Worm (Caenorhabditis elegans) whole organism, midembryonic: ENCODE measurements around the gene frpr-18.

ENCODE experiments used
- T22C8.4 ChIP-seq: fragments of 200-800 bp; sonication (Bioruptor generic); IDR thresholded peaks from 2 replicates; pipeline ENCODE4 v1.3.6; 2022; ENCODE audit warnings: missing genetic modification characterization, missing compliant biosample characterization
- cog-1 ChIP-seq: sonication (generic microtip); optimal IDR thresholded peaks from 2 replicates; lab custom pipeline; 2016; ENCODE audit warnings: missing genetic modification characterization, missing compliant biosample characterization
- flt-1 ChIP-seq: fragments of 200-800 bp; sonication (Bioruptor generic); IDR thresholded peaks from 2 replicates; pipeline ENCODE4 v1.3.6; 2022; ENCODE audit warnings: missing genetic modification characterization, missing compliant biosample characterization
- klf-2 ChIP-seq: fragments of 200-800 bp; sonication (Bioruptor generic); conservative IDR thresholded peaks from 2 replicates; pipeline ENCODE4 v1.3.6; 2022; ENCODE audit warnings: missing genetic modification reagents, missing genetic modification characterization, missing compliant biosample characterization
- med-1 ChIP-seq: sonication (generic microtip); optimal IDR thresholded peaks from 2 replicates; lab custom pipeline; 2017; ENCODE audit warnings: missing genetic modification characterization, mild to moderate bottlenecking, missing compliant biosample characterization, antibody characterized with exemption, missing genetic modification reagents; ENCODE audit not compliant: insufficient read depth
- ref-1 ChIP-seq: fragments of 200-800 bp; sonication (Bioruptor generic); conservative IDR thresholded peaks from 2 replicates; pipeline ENCODE4 v1.3.6; 2022; ENCODE audit warnings: missing genetic modification reagents, missing genetic modification characterization, missing compliant biosample characterization
- tab-1 ChIP-seq: fragments of 200-800 bp; sonication (Bioruptor generic); IDR thresholded peaks from 2 replicates; pipeline ENCODE4 v1.3.6; 2022; ENCODE audit warnings: missing genetic modification characterization, missing compliant biosample characterization
- ztf-23 ChIP-seq: fragments of 200-800 bp; sonication (Bioruptor generic); IDR thresholded peaks from 2 replicates; pipeline ENCODE4 v1.3.6; 2022; ENCODE audit warnings: missing genetic modification reagents, missing genetic modification characterization, missing compliant biosample characterization
- ztf-29 ChIP-seq: fragments of 200-800 bp; sonication (Bioruptor generic); IDR thresholded peaks from 2 replicates; pipeline ENCODE4 v1.3.6; 2022; ENCODE audit warnings: missing genetic modification reagents, missing genetic modification characterization, missing compliant biosample characterization

Gene frpr-18

ce11 chrV:6870004-6870403 is at the start of gene frpr-18:
Gene frpr-18 (plus strand): TSS chrV:6870304.
- TF ChIP-seq tab-1 (GFP tag; lab: Robert Waterston, UW): no peak
- TF ChIP-seq cog-1: no peak
- TF ChIP-seq ref-1 (GFP tag; lab: Robert Waterston, UW): no peak
- no peak for TF ChIP-seq ztf-23 (GFP tag; lab: Robert Waterston, UW)
- no peak for TF ChIP-seq klf-2 (GFP tag; lab: Robert Waterston, UW)
- TF ChIP-seq med-1: no peak
- TF ChIP-seq flt-1: no peak
- TF ChIP-seq T22C8.4 (GFP tag; lab: Robert Waterston, UW): no peak
- TF ChIP-seq ztf-29 (GFP tag; lab: Robert Waterston, UW): no peak

ce11 chrV:6821509-6821908 is 48.6 kb upstream of the frpr-18 start, which contains the start of gene T15B7.8:
Gene T15B7.8 (plus strand): TSS chrV:6821809.
- TF ChIP-seq ztf-23 (GFP tag; lab: Robert Waterston, UW): no peak
- TF ChIP-seq flt-1: no peak
- TF ChIP-seq klf-2 (GFP tag; lab: Robert Waterston, UW): no peak
- TF ChIP-seq ztf-29 (GFP tag; lab: Robert Waterston, UW): no peak
- TF ChIP-seq tab-1 (GFP tag; lab: Robert Waterston, UW): no peak
- no peak for TF ChIP-seq ref-1 (GFP tag; lab: Robert Waterston, UW)
- TF ChIP-seq med-1: no peak
- TF ChIP-seq T22C8.4 (GFP tag; lab: Robert Waterston, UW): no peak
- no peak for TF ChIP-seq cog-1

ce11 chrV:6823432-6823831 is 46.7 kb upstream of the frpr-18 start:
- no peak for TF ChIP-seq med-1
- no peak for TF ChIP-seq ref-1 (GFP tag; lab: Robert Waterston, UW)
- TF ChIP-seq ztf-23 (GFP tag; lab: Robert Waterston, UW): no peak
- TF ChIP-seq T22C8.4 (GFP tag; lab: Robert Waterston, UW): no peak

- no peak for TF ChIP-seq tab-1 (GFP tag; lab: Robert Waterston, UW)
- no peak for TF ChIP-seq ztf-23 (GFP tag; lab: Robert Waterston, UW)
- no peak for TF ChIP-seq ztf-29 (GFP tag; lab: Robert Waterston, UW)
- no peak for TF ChIP-seq med-1
- TF ChIP-seq flt-1: no peak
- no peak for TF ChIP-seq cog-1
Observed at ce11 chrV:6828786-6829185, 41.3 kb upstream of the frpr-18 start, which contains the start of gene dmsr-15. Gene dmsr-15 (minus strand): TSS chrV:6828886.

ce11 chrV:6829404-6829803 is 40.7 kb upstream of the frpr-18 start, which contains the start of gene col-141:
Gene col-141 (plus strand): TSS chrV:6829704.
- TF ChIP-seq ztf-23 (GFP tag; lab: Robert Waterston, UW) (no peak), T22C8.4 (GFP tag; lab: Robert Waterston, UW) (no peak), med-1 (no peak), ref-1 (GFP tag; lab: Robert Waterston, UW) (no peak), ztf-29 (GFP tag; lab: Robert Waterston, UW) (no peak), cog-1 (no peak), tab-1 (GFP tag; lab: Robert Waterston, UW) (no peak), klf-2 (GFP tag; lab: Robert Waterston, UW) (no peak), flt-1 (no peak)

DNA sequence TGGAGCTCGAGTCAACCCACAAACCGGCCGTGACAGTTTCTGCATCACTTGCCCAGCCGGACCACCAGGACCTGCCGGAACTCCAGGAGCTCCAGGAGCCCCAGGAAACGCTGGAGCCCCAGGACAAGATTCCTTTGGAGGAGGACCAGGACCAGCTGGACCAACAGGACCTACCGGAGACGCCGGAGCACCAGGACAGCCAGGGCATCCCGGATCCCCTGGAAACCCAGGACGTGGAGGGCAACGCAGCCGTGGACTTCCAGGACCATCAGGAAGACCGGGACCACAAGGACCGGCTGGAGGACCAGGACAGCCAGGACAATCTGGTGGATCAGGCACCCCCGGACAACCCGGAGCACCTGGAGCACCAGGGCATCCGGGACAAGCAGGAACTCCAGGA is 40.0 kb upstream of the frpr-18 start:
- TF ChIP-seq klf-2 (GFP tag; lab: Robert Waterston, UW) (no peak), cog-1 (no peak), ref-1 (GFP tag; lab: Robert Waterston, UW) (no peak), tab-1 (GFP tag; lab: Robert Waterston, UW) (no peak), T22C8.4 (GFP tag; lab: Robert Waterston, UW) (no peak), ztf-23 (GFP tag; lab: Robert Waterston, UW) (no peak), med-1 (no peak), flt-1 (no peak), ztf-29 (GFP tag; lab: Robert Waterston, UW) (no peak)

DNA sequence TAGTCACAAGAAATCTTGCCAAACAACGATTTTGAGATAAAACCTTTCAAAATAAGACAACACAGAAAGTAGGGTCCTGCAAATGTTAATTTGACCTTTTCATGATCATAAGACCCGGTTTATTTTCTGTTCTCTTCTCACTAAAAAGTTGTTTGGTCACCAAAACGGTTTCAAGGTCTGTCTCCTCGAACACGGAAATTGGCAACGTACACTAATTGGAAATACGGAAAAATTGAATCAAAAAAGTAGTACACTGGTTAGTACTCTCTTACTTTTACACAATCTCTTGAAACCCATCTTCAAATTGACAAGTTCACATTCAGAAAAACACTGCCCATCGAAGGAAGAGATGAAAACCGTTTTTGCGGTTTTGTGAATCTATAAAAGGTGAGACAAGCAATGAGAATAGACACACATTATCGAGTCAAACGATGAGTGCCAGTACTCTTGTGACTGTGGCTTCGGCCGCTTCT is 39.3 kb upstream of the frpr-18 start, which contains the start of gene col-142:
TSS of gene col-142 (plus strand) at position 423 of the 473 bp plus-strand sequence.
- TF ChIP-seq ztf-29 (GFP tag; lab: Robert Waterston, UW) (no peak), ztf-23 (GFP tag; lab: Robert Waterston, UW) (no peak), flt-1 (no peak), med-1 (no peak), cog-1 (no peak), klf-2 (GFP tag; lab: Robert Waterston, UW) (no peak), tab-1 (GFP tag; lab: Robert Waterston, UW) (no peak), T22C8.4 (GFP tag; lab: Robert Waterston, UW) (no peak), ref-1 (GFP tag; lab: Robert Waterston, UW) (no peak)

DNA sequence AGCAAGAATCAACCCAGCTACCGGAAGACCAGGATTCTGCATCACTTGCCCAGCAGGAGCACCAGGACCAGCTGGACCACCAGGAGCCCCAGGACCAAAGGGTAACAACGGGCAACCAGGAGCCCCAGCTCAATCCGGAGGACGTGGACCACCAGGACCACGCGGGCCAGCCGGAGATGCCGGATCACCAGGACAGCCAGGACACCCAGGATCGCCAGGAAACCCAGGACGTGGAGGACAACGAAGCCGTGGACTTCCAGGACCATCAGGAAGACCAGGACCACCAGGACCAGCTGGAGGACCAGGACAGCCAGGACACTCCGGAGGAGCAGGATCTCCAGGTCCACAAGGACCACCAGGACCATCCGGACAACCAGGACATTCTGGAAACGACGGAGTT is 38.6 kb upstream of the frpr-18 start:
- TF ChIP-seq T22C8.4 (GFP tag; lab: Robert Waterston, UW) (no peak), tab-1 (GFP tag; lab: Robert Waterston, UW) (no peak), med-1 (no peak), ztf-23 (GFP tag; lab: Robert Waterston, UW) (no peak), cog-1 (no peak), klf-2 (GFP tag; lab: Robert Waterston, UW) (no peak), flt-1 (no peak), ref-1 (GFP tag; lab: Robert Waterston, UW) (no peak), ztf-29 (GFP tag; lab: Robert Waterston, UW) (no peak)

ce11 chrV:6835242-6835641 is 34.9 kb upstream of the frpr-18 start, which contains the start of the genes T15B7.14 and col-143:
Gene T15B7.14 (minus strand): TSS chrV:6835342.
Gene col-143 (plus strand): TSS chrV:6835635.
- TF ChIP-seq tab-1 (GFP tag; lab: Robert Waterston, UW) (no peak), flt-1 (no peak), ztf-29 (GFP tag; lab: Robert Waterston, UW) (no peak), T22C8.4 (GFP tag; lab: Robert Waterston, UW) (no peak), cog-1 (no peak), klf-2 (GFP tag; lab: Robert Waterston, UW) (no peak), med-1 (no peak), ztf-23 (GFP tag; lab: Robert Waterston, UW) (no peak), ref-1 (GFP tag; lab: Robert Waterston, UW) (no peak)

- no peak for TF ChIP-seq klf-2 (GFP tag; lab: Robert Waterston, UW)
- TF ChIP-seq flt-1: no peak
- TF ChIP-seq tab-1 (GFP tag; lab: Robert Waterston, UW): no peak
- no peak for TF ChIP-seq ztf-29 (GFP tag; lab: Robert Waterston, UW)
- TF ChIP-seq T22C8.4 (GFP tag; lab: Robert Waterston, UW): no peak
- no peak for TF ChIP-seq med-1
- TF ChIP-seq ztf-23 (GFP tag; lab: Robert Waterston, UW): no peak
- TF ChIP-seq ref-1 (GFP tag; lab: Robert Waterston, UW): no peak
- no peak for TF ChIP-seq cog-1
Observed at ce11 chrV:6836036-6836435, 34.1 kb upstream of the frpr-18 start.
